Fruit fly (Drosophila melanogaster) whole organism, wandering third instar larva: ENCODE results near the gene VGlut.

Experiments used
- Abd-B ChIP-seq: fragments of >200 bp; optimal IDR thresholded peaks from 2 replicates; lab custom pipeline; 2017; ENCODE audit warnings: missing biosample characterization, missing genetic modification characterization
- CG32264 ChIP-seq: fragments of 200-800 bp; sonication (Bioruptor generic); optimal IDR thresholded peaks from 2 replicates; lab custom pipeline; 2016; ENCODE audit warnings: missing biosample characterization, missing genetic modification characterization
- CG9705 ChIP-seq: fragments of 200-800 bp; sonication (Bioruptor generic); optimal IDR thresholded peaks from 2 replicates; lab custom pipeline; 2018; ENCODE audit warnings: missing biosample characterization, mild to moderate bottlenecking, missing genetic modification characterization
- CrebA ChIP-seq: fragments of 200-800 bp; sonication (Bioruptor generic); optimal IDR thresholded peaks from 2 replicates; lab custom pipeline; 2016; ENCODE audit warnings: missing biosample characterization, mild to moderate bottlenecking, missing genetic modification characterization, borderline replicate concordance
- Dfd ChIP-seq: fragments of >200 bp; optimal IDR thresholded peaks from 2 replicates; lab custom pipeline; 2017; ENCODE audit warnings: missing biosample characterization, missing genetic modification characterization
- Dif ChIP-seq: fragments of 200-275, 200-300 bp; sonication (Bioruptor generic); optimal IDR thresholded peaks from 2 replicates; lab custom pipeline; 2018; ENCODE audit warnings: missing biosample characterization, missing genetic modification characterization; ENCODE audit not compliant: partially characterized antibody
- GATAd ChIP-seq: sonication (Bioruptor generic); optimal IDR thresholded peaks from 2 replicates; lab custom pipeline; 2016; ENCODE audit warnings: missing biosample characterization, missing genetic modification characterization
- HLH106 ChIP-seq: fragments of 200-800 bp; optimal IDR thresholded peaks from 3 replicates; lab custom pipeline; 2019; ENCODE audit warnings: missing biosample characterization, mild to moderate bottlenecking, missing genetic modification characterization, moderate library complexity
- Hnf4 ChIP-seq: fragments of 200-800 bp; sonication (Bioruptor generic); optimal IDR thresholded peaks from 2 replicates; lab custom pipeline; 2016; ENCODE audit warnings: missing biosample characterization, mild to moderate bottlenecking, missing genetic modification characterization
- Hr78 ChIP-seq: fragments of >200 bp; optimal IDR thresholded peaks from 2 replicates; lab custom pipeline; 2017; ENCODE audit warnings: missing biosample characterization, missing genetic modification characterization
- Hr83 ChIP-seq: fragments of 200-300 bp; sonication (Bioruptor generic); optimal IDR thresholded peaks from 2 replicates; lab custom pipeline; 2016; ENCODE audit warnings: missing biosample characterization, mild to moderate bottlenecking, missing genetic modification characterization, moderate library complexity; ENCODE audit not compliant: poor library complexity, severe bottlenecking
- Jra ChIP-seq: sonication (Bioruptor generic); optimal IDR thresholded peaks from 2 replicates; lab custom pipeline; 2016; ENCODE audit warnings: missing biosample characterization, missing genetic modification characterization
- Mio ChIP-seq: sonication (Bioruptor generic); optimal IDR thresholded peaks from 2 replicates; lab custom pipeline; 2016; ENCODE audit warnings: missing biosample characterization, missing genetic modification characterization
- Myc ChIP-seq: fragments of >200 bp; optimal IDR thresholded peaks from 2 replicates; lab custom pipeline; 2017
- N ChIP-seq: fragments of >200 bp; optimal IDR thresholded peaks from 2 replicates; lab custom pipeline; 2018; ENCODE audit warnings: missing biosample characterization, missing external identifiers, missing genetic modification characterization
- OdsH ChIP-seq: fragments of 200-800 bp; sonication (Bioruptor generic); optimal IDR thresholded peaks from 2 replicates; lab custom pipeline; 2016; ENCODE audit warnings: missing biosample characterization, mild to moderate bottlenecking, missing genetic modification characterization
- Rel ChIP-seq, 2 experiments: fragments of 200-800 bp; sonication (Bioruptor generic) in 1 of 2; optimal IDR thresholded peaks; 2 replicates in 1 of 2; 3 replicates in 1 of 2; lab custom pipeline; 2016 to 2019; ENCODE audit warnings: mild to moderate bottlenecking in 2 of 2, missing biosample characterization in 2 of 2, missing genetic modification characterization in 2 of 2, moderate library complexity in 1 of 2
- Sp1 ChIP-seq: fragments of 200-800 bp; sonication (Bioruptor generic); optimal IDR thresholded peaks from 3 replicates; lab custom pipeline; 2019; ENCODE audit warnings: missing biosample characterization, mild to moderate bottlenecking, missing genetic modification characterization, moderate library complexity
- Vsx2 ChIP-seq: fragments of 200-300, 225-300 bp; sonication (Bioruptor generic); optimal IDR thresholded peaks from 2 replicates; lab custom pipeline; 2018; ENCODE audit warnings: missing biosample characterization, missing genetic modification characterization; ENCODE audit not compliant: partially characterized antibody
- br ChIP-seq: fragments of 200-800 bp; sonication (Bioruptor generic); optimal IDR thresholded peaks from 2 replicates; lab custom pipeline; 2016; ENCODE audit warnings: missing biosample characterization, missing genetic modification characterization
- brk ChIP-seq: fragments of 200-800 bp; sonication (Bioruptor generic); optimal IDR thresholded peaks from 2 replicates; lab custom pipeline; 2016; ENCODE audit warnings: missing biosample characterization, mild to moderate bottlenecking, missing genetic modification characterization
- dl ChIP-seq, 2 experiments: fragments of 175-275, 200-275 bp in 1 of 2; fragments of 200-275 bp in 1 of 2; sonication (Bioruptor generic); optimal IDR thresholded peaks; lab custom pipeline; 2018; ENCODE audit warnings: mild to moderate bottlenecking in 2 of 2, missing biosample characterization in 2 of 2, missing genetic modification characterization in 2 of 2, moderate library complexity in 2 of 2; ENCODE audit not compliant: partially characterized antibody in 2 of 2, insufficient read depth in 1 of 2
- dmrt93B ChIP-seq: fragments of 200-800 bp; sonication (Bioruptor generic); optimal IDR thresholded peaks from 2 replicates; lab custom pipeline; 2018; ENCODE audit warnings: missing biosample characterization, mild to moderate bottlenecking, missing genetic modification characterization
- dsf ChIP-seq: sonication (Bioruptor generic); optimal IDR thresholded peaks from 2 replicates; lab custom pipeline; 2016; ENCODE audit warnings: missing biosample characterization, missing genetic modification characterization, borderline replicate concordance
- ey ChIP-seq: fragments of 200-800 bp; sonication (Bioruptor generic); optimal IDR thresholded peaks from 2 replicates; lab custom pipeline; 2016; ENCODE audit warnings: missing biosample characterization, missing genetic modification characterization
- foxo ChIP-seq, 2 experiments: fragments of 200-800 bp; sonication (Bioruptor generic); optimal IDR thresholded peaks; 2 replicates in 1 of 2; 3 replicates in 1 of 2; lab custom pipeline; 2016 to 2017; ENCODE audit warnings: missing biosample characterization in 2 of 2, missing genetic modification characterization in 2 of 2
- fru ChIP-seq: fragments of 200-800 bp; sonication (Bioruptor generic); optimal IDR thresholded peaks from 3 replicates; lab custom pipeline; 2016; ENCODE audit warnings: missing biosample characterization, mild to moderate bottlenecking, missing genetic modification characterization
- h ChIP-seq: fragments of 200-800 bp; sonication (Bioruptor generic); optimal IDR thresholded peaks from 3 replicates; lab custom pipeline; 2016; ENCODE audit warnings: missing biosample characterization, mild to moderate bottlenecking, missing genetic modification characterization
- jim ChIP-seq: fragments of 175-275, 200-325 bp; sonication (Bioruptor generic); optimal IDR thresholded peaks from 2 replicates; lab custom pipeline; 2016; ENCODE audit warnings: missing biosample characterization, mild to moderate bottlenecking, missing genetic modification characterization
- lola ChIP-seq: fragments of >200 bp; optimal IDR thresholded peaks from 2 replicates; lab custom pipeline; 2017; ENCODE audit warnings: missing biosample characterization, missing genetic modification characterization
- pan ChIP-seq: fragments of >200 bp; optimal IDR thresholded peaks from 2 replicates; lab custom pipeline; 2017
- psq ChIP-seq: fragments of 200-800 bp; sonication (Bioruptor generic); optimal IDR thresholded peaks from 3 replicates; lab custom pipeline; 2017; ENCODE audit warnings: missing biosample characterization, mild to moderate bottlenecking, missing genetic modification characterization, moderate library complexity
- rgr ChIP-seq: fragments of 200-800 bp; sonication (Bioruptor generic); optimal IDR thresholded peaks from 3 replicates; lab custom pipeline; 2016; ENCODE audit warnings: missing biosample characterization, mild to moderate bottlenecking, missing genetic modification characterization
- sage ChIP-seq: fragments of 200-800 bp; sonication (Bioruptor generic); optimal IDR thresholded peaks from 2 replicates; lab custom pipeline; 2016; ENCODE audit warnings: missing biosample characterization, mild to moderate bottlenecking, missing genetic modification characterization
- sv ChIP-seq: fragments of 200-800 bp; sonication (Bioruptor generic); optimal IDR thresholded peaks from 3 replicates; lab custom pipeline; 2016; ENCODE audit warnings: missing biosample characterization, missing genetic modification characterization
- tai ChIP-seq: sonication (Bioruptor generic); optimal IDR thresholded peaks from 2 replicates; lab custom pipeline; 2016; ENCODE audit warnings: missing biosample characterization, missing genetic modification characterization
- usp ChIP-seq: fragments of >200 bp; optimal IDR thresholded peaks from 2 replicates; lab custom pipeline; 2017; ENCODE audit warnings: missing biosample characterization, missing genetic modification characterization
- woc ChIP-seq: sonication (Bioruptor generic); optimal IDR thresholded peaks from 2 replicates; lab custom pipeline; 2016; ENCODE audit warnings: missing biosample characterization, mild to moderate bottlenecking, missing genetic modification characterization

VGlut gene

DNA sequence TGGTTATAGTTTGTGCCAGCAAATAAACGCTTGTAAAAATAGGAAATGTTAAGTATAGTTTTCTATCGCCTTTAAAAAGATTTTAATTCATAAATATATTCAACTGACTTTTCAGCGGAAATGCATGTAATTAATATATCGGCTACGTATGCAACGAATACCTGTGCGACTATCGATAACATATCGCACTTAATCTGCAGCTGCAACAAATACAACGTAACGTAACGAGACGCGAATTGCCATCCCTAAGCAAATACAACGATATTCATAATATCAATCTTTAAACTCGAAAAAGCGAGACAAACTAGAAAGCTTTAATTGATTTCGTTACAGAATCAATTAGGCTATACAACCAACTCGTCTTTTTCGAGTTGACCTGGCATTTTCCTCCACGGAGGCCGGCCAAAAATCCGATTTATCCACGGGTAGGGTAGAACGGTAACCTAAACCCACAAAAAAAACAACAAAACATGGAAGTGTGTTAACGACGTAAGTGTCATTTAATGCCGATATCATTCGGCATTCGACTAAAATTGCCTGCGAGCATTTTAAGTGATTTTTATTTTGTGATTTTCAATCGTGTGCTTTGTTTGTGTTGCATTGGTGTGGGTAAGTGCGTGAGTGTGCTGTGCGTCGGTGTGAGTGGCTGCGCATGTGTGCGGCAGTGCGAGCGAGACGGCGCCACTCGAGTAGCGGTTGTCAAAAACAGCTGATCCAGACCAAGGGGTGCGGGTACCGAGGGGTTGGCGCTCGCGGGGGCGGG lies 24.3 kb upstream of the VGlut start, which contains the start of gene Atxn7:
Gene Atxn7, plus strand, starts transcription at position 187 of the 763 bp plus-strand sequence.
- TF ChIP-seq sv (GFP tag; lab: Kevin White, UChicago) = peak; percentile 13
- peak; percentile 17 for TF ChIP-seq Dif (GFP tag; lab: Kevin White, UChicago)
- TF ChIP-seq CG32264 (GFP tag; lab: Kevin White, UChicago) = peak; percentile 42
- TF ChIP-seq foxo (GFP tag; optimal IDR thresholded peaks at IDR 0.05; lab: Kevin White, UChicago) = peak; percentile 37 to 42
- peak; percentile 80 for TF ChIP-seq Sp1 (GFP tag; lab: Kevin White, UChicago)
- TF ChIP-seq Myc (lab: Kevin White, UChicago) = peak; percentile 32
- peak; percentile 32 for TF ChIP-seq dsf
- TF ChIP-seq Rel (GFP tag; optimal IDR thresholded peaks at IDR 0.05; lab: Kevin White, UChicago) = no peak
- TF ChIP-seq Rel (tag; optimal IDR thresholded peaks at IDR 0.05; lab: Kevin White, UChicago) = peak; percentile 63
- TF ChIP-seq jim (GFP tag; lab: Kevin White, UChicago) = no peak
- TF ChIP-seq lola (GFP tag; lab: Kevin White, UChicago) = no peak
- TF ChIP-seq pan (lab: Kevin White, UChicago) = no peak
- no peak for TF ChIP-seq dl (GFP tag; optimal IDR thresholded peaks at IDR 0.05; lab: Kevin White, UChicago; ENCODE audit: insufficient read depth in 1 of 2, partially characterized antibody in 2 of 2)
- no peak for TF ChIP-seq CrebA (GFP tag; lab: Kevin White, UChicago)
- peak; percentile 82 for TF ChIP-seq CG9705 (GFP tag; lab: Kevin White, UChicago)
- TF ChIP-seq Vsx2 = no peak
- TF ChIP-seq br (GFP tag; lab: Kevin White, UChicago) = peak; percentile 69
- TF ChIP-seq dmrt93B (GFP tag; lab: Kevin White, UChicago) = peak; percentile 75
- no peak for TF ChIP-seq Hr78
- TF ChIP-seq ey (GFP tag; lab: Kevin White, UChicago) = peak; percentile 45
- no peak for TF ChIP-seq brk (GFP tag; lab: Kevin White, UChicago)
- peak; percentile 35 for TF ChIP-seq OdsH (GFP tag; lab: Kevin White, UChicago)
- TF ChIP-seq usp = no peak
- peak; percentile 77 for TF ChIP-seq fru (GFP tag; lab: Kevin White, UChicago)
- TF ChIP-seq woc (GFP tag; lab: Kevin White, UChicago) = peak; percentile 20
- TF ChIP-seq GATAd = no peak
- peak; percentile 66 for TF ChIP-seq h (GFP tag; lab: Kevin White, UChicago)
- TF ChIP-seq N (GFP tag; lab: Kevin White, UChicago) = peak; percentile 89
- peak; percentile 63 for TF ChIP-seq Jra
- peak; percentile 59 for TF ChIP-seq sage (GFP tag; lab: Kevin White, UChicago)
- TF ChIP-seq HLH106 (tag; lab: Kevin White, UChicago) = peak; percentile 44
- peak; percentile 65 for TF ChIP-seq Hnf4 (GFP tag; lab: Kevin White, UChicago)
- peak; percentile 69 for TF ChIP-seq Hr83 (GFP tag; lab: Kevin White, UChicago)
- no peak for TF ChIP-seq Dfd
- TF ChIP-seq Abd-B (GFP tag; lab: Kevin White, UChicago) = peak; percentile 46
- TF ChIP-seq rgr (GFP tag; lab: Kevin White, UChicago) = peak; percentile 81
- no peak for TF ChIP-seq Mio
- TF ChIP-seq psq = peak; percentile 30
- no peak for TF ChIP-seq tai (GFP tag; lab: Kevin White, UChicago)
- TF ChIP-seq, all 38 proteins: peak for 25

DNA sequence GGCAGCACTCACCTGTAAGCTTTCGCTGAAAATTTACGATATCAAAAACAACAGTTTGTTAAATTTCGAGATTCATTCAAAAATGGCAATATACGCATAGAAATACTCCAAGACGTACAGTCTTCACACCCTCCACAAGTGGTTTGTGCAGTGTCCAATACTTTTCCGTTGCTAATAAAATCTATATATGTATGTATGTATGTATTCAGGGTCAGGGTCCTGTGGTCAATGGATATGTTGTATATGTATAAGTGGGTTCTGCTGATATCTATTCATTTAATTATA lies 23.7 kb upstream of the VGlut start:
- no peak for TF ChIP-seq HLH106 (tag; lab: Kevin White, UChicago)
- TF ChIP-seq tai (GFP tag; lab: Kevin White, UChicago) = no peak
- TF ChIP-seq Jra = no peak
- no peak for TF ChIP-seq Dfd
- no peak for TF ChIP-seq br (GFP tag; lab: Kevin White, UChicago)
- TF ChIP-seq sv (GFP tag; lab: Kevin White, UChicago) = no peak
- no peak for TF ChIP-seq Vsx2
